Worm (Caenorhabditis elegans): ENCODE measurements around the gene scc-1.

The scc-1 gene

ce11 chrII:4726120-4726519 lies 27.6 kb downstream of the scc-1 start, which contains the start of gene F10G7.10:
TSS of gene F10G7.10 (minus strand) at chrII:4726264.
- TF ChIP-seq ceh-36 (tag; optimal IDR thresholded peaks at IDR 0.05) (no peak), aly-1 (tag; optimal IDR thresholded peaks at IDR 0.05) (no peak), sea-1 (GFP tag; conservative IDR thresholded peaks at IDR 0.05) (no peak), scrt-1 (GFP tag; IDR thresholded peaks at IDR 0.05) (no peak), ceh-13 (GFP tag; optimal IDR thresholded peaks at IDR 0.05) (no peak), hnd-1 (tag; optimal IDR thresholded peaks at IDR 0.05) (no peak), F13C5.2 (tag; optimal IDR thresholded peaks at IDR 0.05) (no peak), hmbx-1 (tag; optimal IDR thresholded peaks at IDR 0.05) (no peak), ets-7 (tag; optimal IDR thresholded peaks at IDR 0.05) (no peak), B0310.2 (tag; optimal IDR thresholded peaks at IDR 0.05) (no peak), ama-1 (optimal IDR thresholded peaks at IDR 0.05) (no peak), flt-1 (GFP tag; IDR thresholded peaks at IDR 0.05) (no peak), tbx-11 (GFP tag; IDR thresholded peaks at IDR 0.05) (no peak), hmg-4 (GFP tag; optimal IDR thresholded peaks at IDR 0.05) (no peak)

- TF ChIP-seq scrt-1 (GFP tag; IDR thresholded peaks at IDR 0.05): no peak
- TF ChIP-seq ceh-36 (tag; optimal IDR thresholded peaks at IDR 0.05): no peak
- TF ChIP-seq F13C5.2 (tag; optimal IDR thresholded peaks at IDR 0.05): no peak
- TF ChIP-seq sea-1 (GFP tag; conservative IDR thresholded peaks at IDR 0.05): no peak
- no peak for TF ChIP-seq B0310.2 (tag; optimal IDR thresholded peaks at IDR 0.05)
- no peak for TF ChIP-seq hnd-1 (tag; optimal IDR thresholded peaks at IDR 0.05)
- no peak for TF ChIP-seq tbx-37 (GFP tag; conservative IDR thresholded peaks at IDR 0.05)
- no peak for TF ChIP-seq ceh-13 (GFP tag; optimal IDR thresholded peaks at IDR 0.05)
- TF ChIP-seq hmg-4 (GFP tag; optimal IDR thresholded peaks at IDR 0.05): no peak
- TF ChIP-seq tra-4 (tag; optimal IDR thresholded peaks at IDR 0.05): no peak
- no peak for TF ChIP-seq ama-1 (optimal IDR thresholded peaks at IDR 0.05)
- no peak for TF ChIP-seq tbx-11 (GFP tag; IDR thresholded peaks at IDR 0.05)
- TF ChIP-seq aly-1 (tag; optimal IDR thresholded peaks at IDR 0.05): no peak
- no peak for TF ChIP-seq pes-1 (GFP tag; IDR thresholded peaks at IDR 0.05)
- no peak for TF ChIP-seq hmbx-1 (tag; optimal IDR thresholded peaks at IDR 0.05)
- no peak for TF ChIP-seq flt-1 (GFP tag; IDR thresholded peaks at IDR 0.05)
- TF ChIP-seq ets-7 (tag; optimal IDR thresholded peaks at IDR 0.05): no peak
These were observed 28.3 kb downstream of the scc-1 start for ce11 chrII:4726750-4727384.

DNA sequence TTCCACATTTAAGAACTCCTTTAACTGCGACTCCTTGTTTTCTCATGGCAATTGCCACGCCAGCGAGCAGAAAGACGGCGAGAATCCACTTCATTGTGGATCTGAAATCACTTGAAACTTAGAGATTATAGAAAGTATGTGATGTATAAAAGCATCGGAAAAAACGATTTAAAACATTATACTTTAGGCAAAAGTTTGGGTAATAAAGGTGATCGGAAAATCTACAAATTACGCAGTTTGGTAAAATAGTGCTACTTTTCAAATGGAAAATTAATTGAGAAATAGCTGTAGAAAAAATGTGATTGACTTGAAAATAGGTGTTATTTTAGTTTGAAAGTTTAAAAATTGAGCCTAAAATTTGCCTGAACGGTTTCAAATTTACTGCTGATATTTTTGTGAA lies 29.2 kb downstream of the scc-1 start, which contains the start of gene ttr-41:
Gene ttr-41 (minus strand): TSS at position 101 of the 400 bp plus-strand sequence.
- TF ChIP-seq pes-1 (GFP tag; IDR thresholded peaks at IDR 0.05): no peak
- TF ChIP-seq hmg-4 (GFP tag; optimal IDR thresholded peaks at IDR 0.05): no peak
- no peak for TF ChIP-seq aly-1 (tag; optimal IDR thresholded peaks at IDR 0.05)
- no peak for TF ChIP-seq ama-1 (optimal IDR thresholded peaks at IDR 0.05)
- TF ChIP-seq B0310.2 (tag; optimal IDR thresholded peaks at IDR 0.05): no peak
- no peak for TF ChIP-seq hmbx-1 (tag; optimal IDR thresholded peaks at IDR 0.05)
- no peak for TF ChIP-seq ceh-13 (GFP tag; optimal IDR thresholded peaks at IDR 0.05)
- no peak for TF ChIP-seq hnd-1 (tag; optimal IDR thresholded peaks at IDR 0.05)
- TF ChIP-seq tbx-37 (GFP tag; conservative IDR thresholded peaks at IDR 0.05): no peak
- TF ChIP-seq sea-1 (GFP tag; conservative IDR thresholded peaks at IDR 0.05): no peak
- no peak for TF ChIP-seq ets-7 (tag; optimal IDR thresholded peaks at IDR 0.05)
- TF ChIP-seq flt-1 (GFP tag; IDR thresholded peaks at IDR 0.05): no peak
- no peak for TF ChIP-seq ceh-36 (tag; optimal IDR thresholded peaks at IDR 0.05)
- TF ChIP-seq tbx-11 (GFP tag; IDR thresholded peaks at IDR 0.05): no peak
- no peak for TF ChIP-seq F13C5.2 (tag; optimal IDR thresholded peaks at IDR 0.05)
- TF ChIP-seq scrt-1 (GFP tag; IDR thresholded peaks at IDR 0.05): no peak
- TF ChIP-seq tra-4 (tag; optimal IDR thresholded peaks at IDR 0.05): no peak

DNA sequence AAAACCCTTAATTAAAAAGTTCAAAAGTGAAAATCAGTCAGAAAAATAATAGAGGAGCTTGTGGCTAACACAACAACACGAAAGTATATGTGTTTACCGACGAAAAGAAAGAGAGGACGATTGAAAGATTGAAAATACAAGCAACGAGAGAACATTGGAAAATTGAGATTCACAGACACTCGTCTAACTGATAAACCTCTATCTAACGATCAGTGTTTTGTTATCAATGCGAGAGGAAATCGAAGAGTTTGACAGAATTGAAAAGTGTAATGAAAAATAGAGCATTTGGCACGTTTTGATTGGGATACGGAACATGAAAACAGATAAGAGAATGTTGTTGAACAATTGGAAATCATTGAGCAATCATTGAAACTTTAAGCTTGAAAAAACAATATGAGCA lies 30.2 kb downstream of the scc-1 start:
- TF ChIP-seq ets-7 (tag; optimal IDR thresholded peaks at IDR 0.05) (no peak), ceh-13 (GFP tag; optimal IDR thresholded peaks at IDR 0.05) (no peak), hnd-1 (tag; optimal IDR thresholded peaks at IDR 0.05) (no peak)

DNA sequence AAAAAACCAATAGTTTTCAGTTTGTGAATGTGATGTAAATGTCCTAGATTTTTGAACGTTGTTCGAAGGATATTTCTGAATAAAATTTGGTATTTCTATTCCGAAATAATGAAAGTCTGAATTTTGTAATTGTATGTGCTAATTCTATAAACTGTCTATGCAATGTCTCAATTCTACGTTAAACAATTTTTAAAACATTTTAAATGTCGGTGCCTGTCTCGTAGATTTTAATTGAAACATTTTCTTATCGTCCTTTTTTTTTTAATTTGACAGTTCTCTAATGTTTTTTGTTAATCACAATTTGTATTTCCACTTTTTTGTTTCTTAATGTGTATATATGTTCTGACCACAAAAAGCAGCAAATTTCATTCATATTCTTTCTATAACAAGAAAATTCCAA lies 31.2 kb downstream of the scc-1 start, which contains the start of gene F41C3.7:
Gene F41C3.7 (plus strand): TSS at position 301 of the 400 bp plus-strand sequence.
- TF ChIP-seq B0310.2 (tag; optimal IDR thresholded peaks at IDR 0.05) (no peak), tbx-11 (GFP tag; IDR thresholded peaks at IDR 0.05) (no peak), sea-1 (GFP tag; conservative IDR thresholded peaks at IDR 0.05) (no peak), pes-1 (GFP tag; IDR thresholded peaks at IDR 0.05) (no peak), ama-1 (optimal IDR thresholded peaks at IDR 0.05) (no peak), hmbx-1 (tag; optimal IDR thresholded peaks at IDR 0.05) (no peak), flt-1 (GFP tag; IDR thresholded peaks at IDR 0.05) (no peak), aly-1 (tag; optimal IDR thresholded peaks at IDR 0.05) (no peak), hnd-1 (tag; optimal IDR thresholded peaks at IDR 0.05) (no peak), ceh-36 (tag; optimal IDR thresholded peaks at IDR 0.05) (no peak), tbx-37 (GFP tag; conservative IDR thresholded peaks at IDR 0.05) (no peak), tra-4 (tag; optimal IDR thresholded peaks at IDR 0.05) (no peak), ets-7 (tag; optimal IDR thresholded peaks at IDR 0.05) (no peak), scrt-1 (GFP tag; IDR thresholded peaks at IDR 0.05) (no peak), hmg-4 (GFP tag; optimal IDR thresholded peaks at IDR 0.05) (no peak), ceh-13 (GFP tag; optimal IDR thresholded peaks at IDR 0.05) (no peak), F13C5.2 (tag; optimal IDR thresholded peaks at IDR 0.05) (no peak)

ce11 chrII:4733848-4734247 lies 35.3 kb downstream of the scc-1 start, which contains the start of gene F41C3.11:
TSS of gene F41C3.11 (minus strand) at chrII:4733948.
- TF ChIP-seq tra-4 (tag; optimal IDR thresholded peaks at IDR 0.05): no peak
- no peak for TF ChIP-seq scrt-1 (GFP tag; IDR thresholded peaks at IDR 0.05)
- TF ChIP-seq ets-7 (tag; optimal IDR thresholded peaks at IDR 0.05): no peak
- TF ChIP-seq sea-1 (GFP tag; conservative IDR thresholded peaks at IDR 0.05): no peak
- no peak for TF ChIP-seq hmbx-1 (tag; optimal IDR thresholded peaks at IDR 0.05)
- TF ChIP-seq ceh-36 (tag; optimal IDR thresholded peaks at IDR 0.05): no peak
- TF ChIP-seq F13C5.2 (tag; optimal IDR thresholded peaks at IDR 0.05): no peak
- TF ChIP-seq ama-1 (optimal IDR thresholded peaks at IDR 0.05): no peak
- TF ChIP-seq pes-1 (GFP tag; IDR thresholded peaks at IDR 0.05): no peak
- no peak for TF ChIP-seq ceh-13 (GFP tag; optimal IDR thresholded peaks at IDR 0.05)
- TF ChIP-seq tbx-37 (GFP tag; conservative IDR thresholded peaks at IDR 0.05): no peak
- TF ChIP-seq tbx-11 (GFP tag; IDR thresholded peaks at IDR 0.05): no peak

ce11 chrII:4734477-4734876 lies 36.0 kb downstream of the scc-1 start:
- TF ChIP-seq scrt-1 (GFP tag; IDR thresholded peaks at IDR 0.05): no peak
- TF ChIP-seq pes-1 (GFP tag; IDR thresholded peaks at IDR 0.05): no peak
- no peak for TF ChIP-seq B0310.2 (tag; optimal IDR thresholded peaks at IDR 0.05)
- TF ChIP-seq tra-4 (tag; optimal IDR thresholded peaks at IDR 0.05): no peak
- TF ChIP-seq F13C5.2 (tag; optimal IDR thresholded peaks at IDR 0.05): no peak
- no peak for TF ChIP-seq hmbx-1 (tag; optimal IDR thresholded peaks at IDR 0.05)
- TF ChIP-seq ama-1 (optimal IDR thresholded peaks at IDR 0.05): no peak
- TF ChIP-seq ceh-13 (GFP tag; optimal IDR thresholded peaks at IDR 0.05): no peak
- no peak for TF ChIP-seq aly-1 (tag; optimal IDR thresholded peaks at IDR 0.05)
- TF ChIP-seq tbx-37 (GFP tag; conservative IDR thresholded peaks at IDR 0.05): no peak

Measured in whole organism, early embryonic.